Worm (Caenorhabditis elegans) whole organism, mixed stage, embryonic: ENCODE data around the gene fbxb-1.

Experiments
- ceh-43 ChIP-seq: fragments of 200-800 bp; sonication (Bioruptor generic); optimal IDR thresholded peaks from 2 replicates; lab custom pipeline; 2018; ENCODE audit warnings: mild to moderate bottlenecking, missing genetic modification characterization, moderate library complexity, missing compliant biosample characterization
- ceh-83 ChIP-seq: fragments of 200-800 bp; sonication (Bioruptor generic); optimal IDR thresholded peaks from 2 replicates; lab custom pipeline; 2018; ENCODE audit warnings: mild to moderate bottlenecking, missing genetic modification characterization, missing compliant biosample characterization
- ces-1 ChIP-seq: fragments of 150-350 bp; optimal IDR thresholded peaks from 2 replicates; lab custom pipeline; 2014; ENCODE audit warnings: missing biosample characterization, missing genetic modification reagents, missing genetic modification characterization
- drap-1 ChIP-seq: fragments of 200-800 bp; sonication (Bioruptor generic); optimal IDR thresholded peaks from 3 replicates; lab custom pipeline; 2018; ENCODE audit warnings: mild to moderate bottlenecking, missing genetic modification characterization, missing compliant biosample characterization
- elt-3 ChIP-seq: fragments of 150-350 bp; optimal IDR thresholded peaks from 2 replicates; lab custom pipeline; 2014; ENCODE audit warnings: missing biosample characterization, missing genetic modification characterization
- mep-1 ChIP-seq: fragments of 150-350 bp; optimal IDR thresholded peaks from 2 replicates; lab custom pipeline; 2017; ENCODE audit warnings: missing biosample characterization, missing genetic modification reagents, missing genetic modification characterization, inconsistent platforms
- nhr-2 ChIP-seq: fragments of 150-350 bp; optimal IDR thresholded peaks from 2 replicates; lab custom pipeline; 2014; ENCODE audit warnings: missing biosample characterization, missing genetic modification characterization
- nhr-237 ChIP-seq: fragments of 150-350 bp; optimal IDR thresholded peaks from 2 replicates; lab custom pipeline; 2014; ENCODE audit warnings: missing biosample characterization, missing genetic modification characterization
- nhr-28 ChIP-seq: fragments of 150-350 bp; optimal IDR thresholded peaks from 2 replicates; lab custom pipeline; 2014; ENCODE audit warnings: missing biosample characterization, missing genetic modification characterization
- nhr-76 ChIP-seq: sonication (generic microtip); optimal IDR thresholded peaks from 2 replicates; lab custom pipeline; 2017; ENCODE audit warnings: missing biosample characterization, missing genetic modification characterization
- snpc-4 ChIP-seq: fragments of 150-350 bp; optimal IDR thresholded peaks from 2 replicates; lab custom pipeline; 2014; ENCODE audit warnings: missing biosample characterization, missing genetic modification characterization

- no peak for TF ChIP-seq nhr-237 (tag; lab: Kevin White, UChicago)
- TF ChIP-seq snpc-4 (tag; lab: Kevin White, UChicago) = no peak
- no peak for TF ChIP-seq ces-1 (GFP tag; lab: Kevin White, UChicago)
- no peak for TF ChIP-seq nhr-28
- no peak for TF ChIP-seq elt-3 (tag; lab: Kevin White, UChicago)
- TF ChIP-seq ceh-83 (GFP tag; lab: Kevin White, UChicago) = no peak
- no peak for TF ChIP-seq nhr-2 (tag; lab: Kevin White, UChicago)
- TF ChIP-seq mep-1 (tag; lab: Kevin White, UChicago) = no peak
- TF ChIP-seq nhr-76 (tag; lab: Kevin White, UChicago) = no peak
- no peak for TF ChIP-seq drap-1 (GFP tag; lab: Kevin White, UChicago)
- TF ChIP-seq ceh-43 (GFP tag; lab: Kevin White, UChicago) = no peak
Measured at ce11 chrV:19276354-19276753, 36.2 kb downstream of the fbxb-1 start.
